Worm (Caenorhabditis elegans): Measurements from ENCODE around the gene ctps-1.

Gene ctps-1

ce11 chrV:16800484-16800883 lies 5.8 kb downstream of the ctps-1 start:
- TF ChIP-seq aly-2 (tag; optimal IDR thresholded peaks at IDR 0.05) (no peak), nhr-67 (tag; optimal IDR thresholded peaks at IDR 0.05) (no peak), lin-39 (tag; optimal IDR thresholded peaks at IDR 0.05) (peak; percentile 50), pqm-1 (tag; optimal IDR thresholded peaks at IDR 0.05) (no peak), hmg-11 (tag; optimal IDR thresholded peaks at IDR 0.05) (no peak), ceh-28 (tag; optimal IDR thresholded peaks at IDR 0.05) (peak; percentile 16), nhr-23 (tag; optimal IDR thresholded peaks at IDR 0.05) (no peak), pha-4 (tag; optimal IDR thresholded peaks at IDR 0.05) (no peak)

ce11 chrV:16802572-16802971 lies 7.9 kb downstream of the ctps-1 start, which contains the start of gene cand-1:
Gene cand-1 (plus strand): TSS chrV:16802872.
- TF ChIP-seq nhr-77 (tag; optimal IDR thresholded peaks at IDR 0.05) (no peak), egl-5 (tag; optimal IDR thresholded peaks at IDR 0.05) (no peak), nhr-43 (tag; optimal IDR thresholded peaks at IDR 0.05; ENCODE audit: poor library complexity, severe bottlenecking) (no peak), snpc-4 (tag; optimal IDR thresholded peaks at IDR 0.05) (no peak), ztf-11 (tag; optimal IDR thresholded peaks at IDR 0.05) (no peak), ztf-4 (tag; optimal IDR thresholded peaks at IDR 0.05) (no peak), unc-62 (GFP tag; optimal IDR thresholded peaks at IDR 0.05) (no peak), fkh-10 (GFP tag; optimal IDR thresholded peaks at IDR 0.05) (no peak), nhr-237 (tag; optimal IDR thresholded peaks at IDR 0.05) (no peak), lsy-12 (tag; optimal IDR thresholded peaks at IDR 0.05) (no peak), nhr-28 (tag; optimal IDR thresholded peaks at IDR 0.05) (no peak), ceh-82 (tag; optimal IDR thresholded peaks at IDR 0.05) (no peak), ZK546.5 (tag; optimal IDR thresholded peaks at IDR 0.05) (no peak), pqm-1 (tag; optimal IDR thresholded peaks at IDR 0.05) (no peak), nhr-67 (tag; optimal IDR thresholded peaks at IDR 0.05) (no peak), sea-2 (GFP tag; optimal IDR thresholded peaks at IDR 0.05) (no peak), nfya-1 (tag; optimal IDR thresholded peaks at IDR 0.05; ENCODE audit: insufficient read depth) (no peak)

- peak; percentile 54 for TF ChIP-seq nfya-1 (tag; optimal IDR thresholded peaks at IDR 0.05; ENCODE audit: insufficient read depth)
- no peak for TF ChIP-seq nhr-77 (tag; optimal IDR thresholded peaks at IDR 0.05)
These were observed 10.1 kb downstream of the ctps-1 start for ce11 chrV:16804795-16805194.

ce11 chrV:16808168-16808567 lies 13.5 kb downstream of the ctps-1 start:
- no peak for TF ChIP-seq nhr-67 (tag; optimal IDR thresholded peaks at IDR 0.05)
- peak; percentile 98 for TF ChIP-seq nfya-1 (tag; optimal IDR thresholded peaks at IDR 0.05; ENCODE audit: insufficient read depth)

- TF ChIP-seq ceh-28 (tag; optimal IDR thresholded peaks at IDR 0.05) (no peak), nfya-1 (tag; optimal IDR thresholded peaks at IDR 0.05; ENCODE audit: insufficient read depth) (peak; percentile 91)
These were observed 17.2 kb downstream of the ctps-1 start for ce11 chrV:16811841-16812240.

- peak; percentile 99 for TF ChIP-seq nfya-1 (tag; optimal IDR thresholded peaks at IDR 0.05; ENCODE audit: insufficient read depth)
- no peak for TF ChIP-seq egl-5 (tag; optimal IDR thresholded peaks at IDR 0.05)
These were observed 17.7 kb downstream of the ctps-1 start for ce11 chrV:16812371-16812770.

ce11 chrV:16814541-16815207 lies 20.0 kb downstream of the ctps-1 start:
- TF ChIP-seq unc-62 (GFP tag; optimal IDR thresholded peaks at IDR 0.05) (peak; percentile 43), nfya-1 (tag; optimal IDR thresholded peaks at IDR 0.05; ENCODE audit: insufficient read depth) (peak; percentile 21), elt-2 (tag; optimal IDR thresholded peaks at IDR 0.05) (peak; percentile 36), nhr-67 (tag; optimal IDR thresholded peaks at IDR 0.05) (no peak), daf-12 (tag; optimal IDR thresholded peaks at IDR 0.05) (no peak)

ce11 chrV:16815261-16815660 lies 20.6 kb downstream of the ctps-1 start, which contains the start of gene T20B3.1:
Gene T20B3.1 (plus strand): TSS chrV:16815561.
- TF ChIP-seq tbx-2 (tag; optimal IDR thresholded peaks at IDR 0.05) (no peak), nhr-12 (tag; optimal IDR thresholded peaks at IDR 0.05) (no peak), lin-15B (tag; optimal IDR thresholded peaks at IDR 0.05) (no peak), nhr-23 (tag; optimal IDR thresholded peaks at IDR 0.05) (no peak), mdl-1 (tag; optimal IDR thresholded peaks at IDR 0.05) (no peak), zag-1 (tag; optimal IDR thresholded peaks at IDR 0.05) (no peak)

All from whole organism, L3 larva.